Worm (Caenorhabditis elegans): ENCODE data around the gene C05D11.5.

The C05D11.5 gene

ce11 chrIII:6452683-6453082, 40.9 kb upstream of the C05D11.5 start:
- TF ChIP-seq unc-39 (tag; optimal IDR thresholded peaks at IDR 0.05) (no peak), ama-1 (optimal IDR thresholded peaks at IDR 0.05) (peak; percentile 8), pha-4 (tag; optimal IDR thresholded peaks at IDR 0.05) (peak; percentile 37), nfya-1 (tag; optimal IDR thresholded peaks at IDR 0.05; ENCODE audit: insufficient read depth) (peak; percentile 39), egl-27 (tag; optimal IDR thresholded peaks at IDR 0.05) (no peak), jun-1 (tag; optimal IDR thresholded peaks at IDR 0.05) (no peak)

ce11 chrIII:6452278-6452677, 40.5 kb upstream of the C05D11.5 start, which contains the start of gene set-1:
Gene set-1 (minus strand): TSS chrIII:6452378.
- no peak for TF ChIP-seq skn-1 (tag; optimal IDR thresholded peaks at IDR 0.05)
- no peak for TF ChIP-seq ceh-16 (tag; optimal IDR thresholded peaks at IDR 0.05)
- TF ChIP-seq nhr-28 (tag; optimal IDR thresholded peaks at IDR 0.05) = no peak
- TF ChIP-seq nfya-1 (tag; optimal IDR thresholded peaks at IDR 0.05; ENCODE audit: insufficient read depth) = no peak
- no peak for TF ChIP-seq elt-2 (tag; optimal IDR thresholded peaks at IDR 0.05)
- no peak for TF ChIP-seq nhr-12 (tag; optimal IDR thresholded peaks at IDR 0.05)
- no peak for TF ChIP-seq pha-4 (tag; optimal IDR thresholded peaks at IDR 0.05)
- TF ChIP-seq nhr-23 (tag; optimal IDR thresholded peaks at IDR 0.05) = no peak
- no peak for TF ChIP-seq nhr-77 (tag; optimal IDR thresholded peaks at IDR 0.05)
- no peak for TF ChIP-seq eor-1 (tag; optimal IDR thresholded peaks at IDR 0.05)
- TF ChIP-seq unc-62 (GFP tag; optimal IDR thresholded peaks at IDR 0.05) = no peak
- TF ChIP-seq ama-1 (optimal IDR thresholded peaks at IDR 0.05) = no peak
- no peak for TF ChIP-seq ztf-11 (tag; optimal IDR thresholded peaks at IDR 0.05)
- no peak for TF ChIP-seq hmg-11 (tag; optimal IDR thresholded peaks at IDR 0.05)
- TF ChIP-seq tbx-2 (tag; optimal IDR thresholded peaks at IDR 0.05) = no peak

ce11 chrIII:6450596-6450995, 38.8 kb upstream of the C05D11.5 start, which contains the start of gene T26A5.6:
Gene T26A5.6 (minus strand): TSS chrIII:6450696.
- TF ChIP-seq nhr-67 (tag; optimal IDR thresholded peaks at IDR 0.05) (no peak), R02D3.7 (tag; optimal IDR thresholded peaks at IDR 0.05) (no peak), unc-62 (GFP tag; optimal IDR thresholded peaks at IDR 0.05) (no peak), unc-39 (tag; optimal IDR thresholded peaks at IDR 0.05) (no peak), aly-2 (tag; optimal IDR thresholded peaks at IDR 0.05) (no peak), fos-1 (tag; optimal IDR thresholded peaks at IDR 0.05) (no peak), jun-1 (tag; optimal IDR thresholded peaks at IDR 0.05) (no peak), eor-1 (tag; optimal IDR thresholded peaks at IDR 0.05) (no peak), snpc-4 (tag; optimal IDR thresholded peaks at IDR 0.05) (no peak), mdl-1 (tag; optimal IDR thresholded peaks at IDR 0.05) (no peak), nfya-1 (tag; optimal IDR thresholded peaks at IDR 0.05; ENCODE audit: insufficient read depth) (no peak), nhr-12 (tag; optimal IDR thresholded peaks at IDR 0.05) (no peak), tbx-2 (tag; optimal IDR thresholded peaks at IDR 0.05) (no peak), nhr-28 (tag; optimal IDR thresholded peaks at IDR 0.05) (no peak), lin-15B (tag; optimal IDR thresholded peaks at IDR 0.05) (no peak), nhr-23 (tag; optimal IDR thresholded peaks at IDR 0.05) (no peak)

ce11 chrIII:6449854-6450253, 38.0 kb upstream of the C05D11.5 start:
- TF ChIP-seq eor-1 (tag; optimal IDR thresholded peaks at IDR 0.05) = no peak
- TF ChIP-seq jun-1 (tag; optimal IDR thresholded peaks at IDR 0.05) = no peak
- TF ChIP-seq nhr-23 (tag; optimal IDR thresholded peaks at IDR 0.05) = no peak
- TF ChIP-seq pha-4 (tag; optimal IDR thresholded peaks at IDR 0.05) = no peak
- no peak for TF ChIP-seq nhr-25 (tag; optimal IDR thresholded peaks at IDR 0.05)
- TF ChIP-seq ceh-16 (tag; optimal IDR thresholded peaks at IDR 0.05) = no peak
- no peak for TF ChIP-seq nhr-237 (tag; optimal IDR thresholded peaks at IDR 0.05)
- no peak for TF ChIP-seq lsy-12 (tag; optimal IDR thresholded peaks at IDR 0.05)
- no peak for TF ChIP-seq sea-2 (GFP tag; optimal IDR thresholded peaks at IDR 0.05)
- TF ChIP-seq nhr-12 (tag; optimal IDR thresholded peaks at IDR 0.05) = no peak
- TF ChIP-seq R02D3.7 (tag; optimal IDR thresholded peaks at IDR 0.05) = no peak
- TF ChIP-seq mdl-1 (tag; optimal IDR thresholded peaks at IDR 0.05) = no peak
- no peak for TF ChIP-seq nfya-1 (tag; optimal IDR thresholded peaks at IDR 0.05; ENCODE audit: insufficient read depth)
- no peak for TF ChIP-seq elt-2 (tag; optimal IDR thresholded peaks at IDR 0.05)
- no peak for TF ChIP-seq lin-39 (tag; optimal IDR thresholded peaks at IDR 0.05)
- TF ChIP-seq fkh-10 (GFP tag; optimal IDR thresholded peaks at IDR 0.05) = no peak
- TF ChIP-seq nhr-67 (tag; optimal IDR thresholded peaks at IDR 0.05) = no peak
- TF ChIP-seq elt-1 (tag; optimal IDR thresholded peaks at IDR 0.05) = no peak
- TF ChIP-seq ceh-82 (tag; optimal IDR thresholded peaks at IDR 0.05) = no peak

ce11 chrIII:6447521-6447920, 35.7 kb upstream of the C05D11.5 start:
- TF ChIP-seq egl-27 (tag; optimal IDR thresholded peaks at IDR 0.05) (no peak), elt-2 (tag; optimal IDR thresholded peaks at IDR 0.05) (peak; percentile 80), eor-1 (tag; optimal IDR thresholded peaks at IDR 0.05) (no peak), jun-1 (tag; optimal IDR thresholded peaks at IDR 0.05) (peak; percentile 9), mml-1 (tag; optimal IDR thresholded peaks at IDR 0.05) (no peak), nhr-43 (tag; optimal IDR thresholded peaks at IDR 0.05; ENCODE audit: poor library complexity, severe bottlenecking) (peak; percentile 81), lsy-12 (tag; optimal IDR thresholded peaks at IDR 0.05) (peak; percentile 62), lin-15B (tag; optimal IDR thresholded peaks at IDR 0.05) (no peak), daf-12 (tag; optimal IDR thresholded peaks at IDR 0.05) (no peak), nhr-25 (tag; optimal IDR thresholded peaks at IDR 0.05) (peak; percentile 58), nhr-76 (tag; optimal IDR thresholded peaks at IDR 0.05) (no peak), nhr-67 (tag; optimal IDR thresholded peaks at IDR 0.05) (no peak), nhr-11 (tag; optimal IDR thresholded peaks at IDR 0.05) (peak; percentile 40), egl-5 (tag; optimal IDR thresholded peaks at IDR 0.05) (no peak), ZK546.5 (tag; optimal IDR thresholded peaks at IDR 0.05) (no peak), skn-1 (tag; optimal IDR thresholded peaks at IDR 0.05) (no peak), elt-1 (tag; optimal IDR thresholded peaks at IDR 0.05) (no peak), sea-2 (GFP tag; optimal IDR thresholded peaks at IDR 0.05) (no peak), nhr-12 (tag; optimal IDR thresholded peaks at IDR 0.05) (no peak), nhr-23 (tag; optimal IDR thresholded peaks at IDR 0.05) (peak; percentile 57), ztf-4 (tag; optimal IDR thresholded peaks at IDR 0.05) (no peak), fos-1 (tag; optimal IDR thresholded peaks at IDR 0.05) (no peak), pqm-1 (tag; optimal IDR thresholded peaks at IDR 0.05) (peak; percentile 60), R02D3.7 (tag; optimal IDR thresholded peaks at IDR 0.05) (no peak), aly-2 (tag; optimal IDR thresholded peaks at IDR 0.05) (no peak)

Data from whole organism, L3 larva.